Fruit fly (Drosophila melanogaster): ENCODE measurements around the gene Obp8a.

DNA sequence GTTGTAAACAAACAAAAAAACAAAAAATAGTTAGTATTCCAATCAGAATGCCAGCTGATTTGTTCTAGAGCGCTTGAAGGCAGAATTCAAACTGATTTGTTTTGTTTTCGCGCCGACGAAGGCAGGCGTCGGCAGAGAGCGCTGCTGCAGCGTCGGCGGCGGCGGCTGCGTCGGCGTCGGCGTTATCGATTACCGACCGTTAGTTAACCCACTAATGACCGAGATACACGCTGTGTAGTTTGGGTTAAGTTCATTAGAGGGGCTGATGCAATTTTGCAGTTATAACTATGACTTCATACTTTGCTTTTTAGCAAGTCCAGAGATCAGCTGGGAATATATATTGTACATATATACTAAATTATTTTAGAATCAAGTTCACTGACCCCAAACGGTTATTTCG, 8.5 kb downstream of the Obp8a start, which contains the start of gene t:
- no peak for TF ChIP-seq CG13204 (GFP tag; optimal IDR thresholded peaks at IDR 0.05)
- no peak for TF ChIP-seq Snoo (tag; optimal IDR thresholded peaks at IDR 0.05)
- TF ChIP-seq D1 (tag; optimal IDR thresholded peaks at IDR 0.05): no peak

Data from whole organism, pupa.